Fruit fly (Drosophila melanogaster): ENCODE data around the gene CG32640.
A peak's percentile ranks its signal among the peaks of the same experiment; 100 is the strongest.

The CG32640 gene

dm6 chrX:13177720-13178119, at the start of gene CG32640:
CG32640 (plus strand) TSS chrX:13178005.
- TF ChIP-seq CG15336 (GFP tag; IDR thresholded peaks at IDR 0.05) = peak; percentile 34; the same call in 1 of the 2 replicates
- peak; percentile 50; the same call in 1 of the 3 replicates for TF ChIP-seq eg (GFP tag; IDR thresholded peaks at IDR 0.05)

dm6 chrX:13128750-13129152, 49.1 kb upstream of the CG32640 start, which contains the start of the genes CG32638, CG15717 and MFS10:
CG32638 (minus strand) TSS chrX:13128794.
CG15717 (plus strand) TSS chrX:13128952.
MFS10 (plus strand) TSS chrX:13129018.
- no peak for TF ChIP-seq CG31627 (GFP tag; optimal IDR thresholded peaks at IDR 0.05)
- no peak for TF ChIP-seq CG6276 (GFP tag; optimal IDR thresholded peaks at IDR 0.05)
- TF ChIP-seq CG11902 (GFP tag; optimal IDR thresholded peaks at IDR 0.05) = no peak
- no peak for TF ChIP-seq Met (GFP tag; optimal IDR thresholded peaks at IDR 0.05)
- TF ChIP-seq Eip75B (GFP tag; optimal IDR thresholded peaks at IDR 0.05) = peak; percentile 25
- peak; percentile 33 for TF ChIP-seq esn (GFP tag; optimal IDR thresholded peaks at IDR 0.05)
- peak; percentile 30; the same call in 1 of the 3 replicates for TF ChIP-seq eg (GFP tag; IDR thresholded peaks at IDR 0.05)
- peak; percentile 14 for TF ChIP-seq dsx (GFP tag; optimal IDR thresholded peaks at IDR 0.05; ENCODE audit: poor library complexity, severe bottlenecking)
- no peak for TF ChIP-seq CG4318 (GFP tag; optimal IDR thresholded peaks at IDR 0.05)
- TF ChIP-seq Eip78C (GFP tag) = peak; percentile 78
- TF ChIP-seq fkh (GFP tag; optimal IDR thresholded peaks at IDR 0.05) = peak; percentile 54
- peak; percentile 76 for TF ChIP-seq svp (GFP tag)
- no peak for TF ChIP-seq acj6 (GFP tag; optimal IDR thresholded peaks at IDR 0.05)
- TF ChIP-seq CG6163 (GFP tag; IDR thresholded peaks at IDR 0.05) = peak; percentile 29; the same call in 1 of the 3 replicates
- peak; percentile 14 for TF ChIP-seq Sox14 (GFP tag; optimal IDR thresholded peaks at IDR 0.05)
- TF ChIP-seq topi (GFP tag; optimal IDR thresholded peaks at IDR 0.05) = peak; percentile 21

dm6 chrX:13130175-13130822, 47.5 kb upstream of the CG32640 start:
- peak; percentile 63 for TF ChIP-seq CG3032 (tag; optimal IDR thresholded peaks at IDR 0.05)
- no peak for TF ChIP-seq Gug (GFP tag; IDR thresholded peaks at IDR 0.05)
- peak; percentile 52 for TF ChIP-seq achi (GFP tag; optimal IDR thresholded peaks at IDR 0.05)
- no peak for TF ChIP-seq fd85E (GFP tag; optimal IDR thresholded peaks at IDR 0.05)
- TF ChIP-seq pdm3 (GFP tag; optimal IDR thresholded peaks at IDR 0.05) = peak; percentile 60
- peak; percentile 32 for TF ChIP-seq lz (GFP tag; optimal IDR thresholded peaks at IDR 0.05)
- TF ChIP-seq CG6276 (GFP tag; optimal IDR thresholded peaks at IDR 0.05) = peak; percentile 70
- TF ChIP-seq CG6854 (GFP tag; optimal IDR thresholded peaks at IDR 0.05) = no peak
- peak in 1 of 2 experiments; percentile 26 for TF ChIP-seq salr (GFP tag; optimal IDR thresholded peaks at IDR 0.05)
- TF ChIP-seq CG8119 (GFP tag; IDR thresholded peaks at IDR 0.05) = peak; percentile 66
- peak; percentile 21; the same call in 2 of the 3 replicates for TF ChIP-seq eg (GFP tag; IDR thresholded peaks at IDR 0.05)
- peak; percentile 34 for TF ChIP-seq net (GFP tag; optimal IDR thresholded peaks at IDR 0.05)
- TF ChIP-seq acj6 (GFP tag; optimal IDR thresholded peaks at IDR 0.05) = peak; percentile 64
- TF ChIP-seq Hr38 (GFP tag; optimal IDR thresholded peaks at IDR 0.05) = no peak
- peak; percentile 39 for TF ChIP-seq CG3919 (GFP tag; optimal IDR thresholded peaks at IDR 0.05)
- peak; percentile 68 for TF ChIP-seq CG15336 (GFP tag; IDR thresholded peaks at IDR 0.05)
- peak; percentile 45 for TF ChIP-seq cyc (GFP tag; optimal IDR thresholded peaks at IDR 0.05)
- TF ChIP-seq CG11902 (GFP tag; optimal IDR thresholded peaks at IDR 0.05) = peak; percentile 5
- peak; percentile 58 for TF ChIP-seq CG8632 (GFP tag; optimal IDR thresholded peaks at IDR 0.05)
- peak; percentile 45 for TF ChIP-seq CG9139 (GFP tag; optimal IDR thresholded peaks at IDR 0.05)
- peak; percentile 63 for TF ChIP-seq Sox14 (GFP tag; optimal IDR thresholded peaks at IDR 0.05)
- peak; percentile 44 for TF ChIP-seq dsx (GFP tag; optimal IDR thresholded peaks at IDR 0.05; ENCODE audit: poor library complexity, severe bottlenecking)
- peak; percentile 65 for TF ChIP-seq Ets96B (tag; optimal IDR thresholded peaks at IDR 0.05)
- TF ChIP-seq CG11762 (GFP tag; optimal IDR thresholded peaks at IDR 0.05; ENCODE audit: insufficient read depth) = peak; percentile 13
- 0 out of 3 replicates have a peak, but pooled peaks have one; percentile 38 for TF ChIP-seq CG6163 (GFP tag; IDR thresholded peaks at IDR 0.05)
- peak; percentile 47 for TF ChIP-seq CG6792 (GFP tag; optimal IDR thresholded peaks at IDR 0.05)
- TF ChIP-seq Eip75B (GFP tag; optimal IDR thresholded peaks at IDR 0.05) = peak; percentile 61
- TF ChIP-seq CG31627 (GFP tag; optimal IDR thresholded peaks at IDR 0.05) = peak; percentile 60
- peak; percentile 16 for TF ChIP-seq vri (GFP tag; optimal IDR thresholded peaks at IDR 0.05)
- peak; percentile 42 for TF ChIP-seq CG34406 (GFP tag; optimal IDR thresholded peaks at IDR 0.05)
- TF ChIP-seq Ets21C (GFP tag; optimal IDR thresholded peaks at IDR 0.05) = peak; percentile 2
- no peak for TF ChIP-seq CG8319 (GFP tag; optimal IDR thresholded peaks at IDR 0.05)
- TF ChIP-seq Met (GFP tag; optimal IDR thresholded peaks at IDR 0.05) = peak; percentile 56
- peak; percentile 59 for TF ChIP-seq topi (GFP tag; optimal IDR thresholded peaks at IDR 0.05)
- peak; percentile 8 for TF ChIP-seq CG7368 (GFP tag; optimal IDR thresholded peaks at IDR 0.05)
- TF ChIP-seq Hr39 (GFP tag; optimal IDR thresholded peaks at IDR 0.05) = peak; percentile 38
- TF ChIP-seq CG11294 (GFP tag; IDR thresholded peaks at IDR 0.05) = no peak
- no peak for TF ChIP-seq Eip93F (GFP tag; optimal IDR thresholded peaks at IDR 0.05)
- peak; percentile 82 for TF ChIP-seq CG32006 (GFP tag; optimal IDR thresholded peaks at IDR 0.05)

Data from whole organism, prepupa.